Worm (Caenorhabditis elegans) whole organism, L2 larva: ENCODE data around the gene ttr-29.

Source experiments
- egl-27 ChIP-seq: sonication (generic microtip); optimal IDR thresholded peaks from 3 replicates; lab custom pipeline; 2017; ENCODE audit warnings: missing biosample characterization, missing genetic modification reagents, missing genetic modification characterization
- lsy-2 ChIP-seq, 2 experiments: fragments of 150-350 bp in 1 of 2; sonication (generic microtip) in 1 of 2; optimal IDR thresholded peaks; 2 replicates each; lab custom pipeline; 2014 to 2017; ENCODE audit warnings: missing biosample characterization in 2 of 2, missing genetic modification characterization in 2 of 2
- mdl-1 ChIP-seq, 2 experiments: fragments of 150-350 bp in 1 of 2; sonication (generic microtip) in 1 of 2; optimal IDR thresholded peaks; 2 replicates each; lab custom pipeline; 2017; ENCODE audit warnings: missing biosample characterization in 2 of 2, missing genetic modification characterization in 2 of 2

DNA sequence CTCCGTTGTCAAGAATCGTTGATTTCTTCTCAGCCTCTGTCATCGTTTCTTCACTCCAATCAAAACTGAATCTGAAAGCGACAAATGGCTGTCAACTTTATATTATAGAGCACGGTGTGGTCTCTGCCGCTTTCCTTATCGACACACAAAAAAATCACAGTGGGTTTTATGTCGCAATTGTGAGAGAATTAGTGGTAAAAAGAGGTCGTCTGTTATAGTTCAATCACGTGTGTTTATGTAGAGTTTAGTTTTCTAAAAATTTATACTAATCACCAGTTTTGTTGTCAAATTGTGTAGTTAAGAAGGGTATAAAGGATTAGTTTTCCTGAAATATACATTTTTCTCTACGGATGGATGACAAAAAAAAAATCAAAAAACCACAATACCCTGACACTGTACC is 28.3 kb upstream of the ttr-29 start, which contains the start of gene T16G1.7:
- TF ChIP-seq mdl-1 (tag; optimal IDR thresholded peaks at IDR 0.05; lab: Kevin White, UChicago), result no peak
- no peak for TF ChIP-seq lsy-2 (tag; optimal IDR thresholded peaks at IDR 0.05; lab: Kevin White, UChicago)
- no peak for TF ChIP-seq egl-27 (tag; lab: Kevin White, UChicago)
